Worm (Caenorhabditis elegans) whole organism, mixed stage, embryonic: ENCODE data around the gene spe-26.

ENCODE experiments used
- M03D4.4 ChIP-seq: sonication (generic microtip); optimal IDR thresholded peaks from 2 replicates; lab custom pipeline; 2017; ENCODE audit warnings: mild to moderate bottlenecking, missing genetic modification characterization, missing compliant biosample characterization
- bed-3 ChIP-seq: fragments of 200-800 bp; sonication (Bioruptor generic); optimal IDR thresholded peaks from 3 replicates; lab custom pipeline; 2018; ENCODE audit warnings: mild to moderate bottlenecking, missing genetic modification characterization, moderate library complexity, missing compliant biosample characterization
- blmp-1 ChIP-seq: fragments of 150-350 bp; optimal IDR thresholded peaks from 2 replicates; lab custom pipeline; 2014; ENCODE audit warnings: missing biosample characterization, missing genetic modification characterization
- ceh-39 ChIP-seq: fragments of 150-350 bp; optimal IDR thresholded peaks from 2 replicates; lab custom pipeline; 2014; ENCODE audit warnings: missing biosample characterization, missing genetic modification characterization
- ceh-43 ChIP-seq: fragments of 200-800 bp; sonication (Bioruptor generic); optimal IDR thresholded peaks from 2 replicates; lab custom pipeline; 2018; ENCODE audit warnings: mild to moderate bottlenecking, missing genetic modification characterization, moderate library complexity, missing compliant biosample characterization
- ceh-83 ChIP-seq: fragments of 200-800 bp; sonication (Bioruptor generic); optimal IDR thresholded peaks from 2 replicates; lab custom pipeline; 2018; ENCODE audit warnings: mild to moderate bottlenecking, missing genetic modification characterization, missing compliant biosample characterization
- ces-1 ChIP-seq: fragments of 150-350 bp; optimal IDR thresholded peaks from 2 replicates; lab custom pipeline; 2014; ENCODE audit warnings: missing biosample characterization, missing genetic modification reagents, missing genetic modification characterization
- cnd-1 ChIP-seq: fragments of 200-800 bp; sonication (Bioruptor generic); optimal IDR thresholded peaks from 2 replicates; lab custom pipeline; 2018; ENCODE audit warnings: mild to moderate bottlenecking, missing genetic modification characterization, missing compliant biosample characterization
- drap-1 ChIP-seq: fragments of 200-800 bp; sonication (Bioruptor generic); optimal IDR thresholded peaks from 3 replicates; lab custom pipeline; 2018; ENCODE audit warnings: mild to moderate bottlenecking, missing genetic modification characterization, missing compliant biosample characterization
- elt-1 ChIP-seq: sonication (generic microtip); optimal IDR thresholded peaks from 2 replicates; lab custom pipeline; 2017; ENCODE audit warnings: missing genetic modification characterization, mild to moderate bottlenecking, missing compliant biosample characterization, antibody characterized with exemption, moderate library complexity, borderline replicate concordance; ENCODE audit not compliant: insufficient read depth
- elt-3 ChIP-seq: fragments of 150-350 bp; optimal IDR thresholded peaks from 2 replicates; lab custom pipeline; 2014; ENCODE audit warnings: missing biosample characterization, missing genetic modification characterization
- flh-1 ChIP-seq: fragments of 200-800 bp; sonication (Bioruptor generic); optimal IDR thresholded peaks from 2 replicates; lab custom pipeline; 2018; ENCODE audit warnings: mild to moderate bottlenecking, missing genetic modification characterization, moderate library complexity, missing compliant biosample characterization
- ham-2 ChIP-seq: fragments of 200-800 bp; sonication (Bioruptor generic); optimal IDR thresholded peaks from 2 replicates; lab custom pipeline; 2018; ENCODE audit warnings: mild to moderate bottlenecking, missing genetic modification characterization, missing compliant biosample characterization
- hlh-1 ChIP-seq: fragments of 150-350 bp; optimal IDR thresholded peaks from 2 replicates; lab custom pipeline; 2014; ENCODE audit warnings: missing biosample characterization, missing genetic modification reagents, missing genetic modification characterization
- lin-13 ChIP-seq: fragments of 150-350 bp; optimal IDR thresholded peaks from 2 replicates; lab custom pipeline; 2014; ENCODE audit warnings: missing biosample characterization, missing genetic modification characterization
- lin-32 ChIP-seq: fragments of 200-800 bp; sonication (Bioruptor generic); optimal IDR thresholded peaks from 2 replicates; lab custom pipeline; 2018; ENCODE audit warnings: mild to moderate bottlenecking, missing genetic modification characterization, missing compliant biosample characterization
- lsy-2 ChIP-seq: fragments of 150-350 bp; optimal IDR thresholded peaks from 2 replicates; lab custom pipeline; 2014; ENCODE audit warnings: missing biosample characterization, missing genetic modification characterization
- mab-5 ChIP-seq: fragments of 150-350 bp; optimal IDR thresholded peaks from 2 replicates; lab custom pipeline; 2014; ENCODE audit warnings: missing biosample characterization, missing genetic modification characterization
- mep-1 ChIP-seq: fragments of 150-350 bp; optimal IDR thresholded peaks from 2 replicates; lab custom pipeline; 2017; ENCODE audit warnings: missing biosample characterization, missing genetic modification reagents, missing genetic modification characterization, inconsistent platforms
- mls-2 ChIP-seq: sonication (generic microtip); optimal IDR thresholded peaks from 2 replicates; lab custom pipeline; 2016; ENCODE audit warnings: mild to moderate bottlenecking, missing genetic modification characterization, moderate library complexity, missing compliant biosample characterization
- nhr-12 ChIP-seq: fragments of 150-350 bp; optimal IDR thresholded peaks from 2 replicates; lab custom pipeline; 2014; ENCODE audit warnings: missing biosample characterization, missing genetic modification characterization
- nhr-237 ChIP-seq: fragments of 150-350 bp; optimal IDR thresholded peaks from 2 replicates; lab custom pipeline; 2014; ENCODE audit warnings: missing biosample characterization, missing genetic modification characterization
- nhr-28 ChIP-seq: fragments of 150-350 bp; optimal IDR thresholded peaks from 2 replicates; lab custom pipeline; 2014; ENCODE audit warnings: missing biosample characterization, missing genetic modification characterization
- nhr-76 ChIP-seq: sonication (generic microtip); optimal IDR thresholded peaks from 2 replicates; lab custom pipeline; 2017; ENCODE audit warnings: missing biosample characterization, missing genetic modification characterization
- pha-4 ChIP-seq: fragments of 150-350 bp; optimal IDR thresholded peaks from 2 replicates; lab custom pipeline; 2018; ENCODE audit warnings: missing biosample characterization, missing genetic modification reagents, missing genetic modification characterization
- sem-2 ChIP-seq: fragments of 200-800 bp; sonication (Bioruptor generic); optimal IDR thresholded peaks from 2 replicates; lab custom pipeline; 2018; ENCODE audit warnings: mild to moderate bottlenecking, missing genetic modification characterization, missing compliant biosample characterization
- snpc-4 ChIP-seq: fragments of 150-350 bp; optimal IDR thresholded peaks from 2 replicates; lab custom pipeline; 2014; ENCODE audit warnings: missing biosample characterization, missing genetic modification characterization
- sptf-1 ChIP-seq: sonication (generic microtip); optimal IDR thresholded peaks from 2 replicates; lab custom pipeline; 2017; ENCODE audit warnings: mild to moderate bottlenecking, missing genetic modification characterization, moderate library complexity, missing compliant biosample characterization
- tbx-8 ChIP-seq: fragments of 200-800 bp; sonication (Bioruptor generic); optimal IDR thresholded peaks from 2 replicates; lab custom pipeline; 2018; ENCODE audit warnings: mild to moderate bottlenecking, missing genetic modification characterization, moderate library complexity, missing compliant biosample characterization
- unc-120 ChIP-seq: sonication (generic microtip); optimal IDR thresholded peaks from 2 replicates; lab custom pipeline; 2017; ENCODE audit warnings: missing genetic modification characterization, missing compliant biosample characterization; ENCODE audit not compliant: poor library complexity, severe bottlenecking
- unc-39 ChIP-seq: fragments of 150-350 bp; optimal IDR thresholded peaks from 2 replicates; lab custom pipeline; 2014; ENCODE audit warnings: missing biosample characterization, missing genetic modification characterization
- unc-62 ChIP-seq: fragments of 150-350 bp; optimal IDR thresholded peaks from 2 replicates; lab custom pipeline; 2014; ENCODE audit warnings: missing biosample characterization, missing genetic modification reagents, missing genetic modification characterization
- zip-8 ChIP-seq: fragments of 150-350 bp; optimal IDR thresholded peaks from 2 replicates; lab custom pipeline; 2014; ENCODE audit warnings: missing biosample characterization, missing genetic modification characterization
- ztf-11 ChIP-seq: fragments of 150-350 bp; optimal IDR thresholded peaks from 2 replicates; lab custom pipeline; 2014; ENCODE audit warnings: missing biosample characterization, missing genetic modification characterization

spe-26 gene

DNA sequence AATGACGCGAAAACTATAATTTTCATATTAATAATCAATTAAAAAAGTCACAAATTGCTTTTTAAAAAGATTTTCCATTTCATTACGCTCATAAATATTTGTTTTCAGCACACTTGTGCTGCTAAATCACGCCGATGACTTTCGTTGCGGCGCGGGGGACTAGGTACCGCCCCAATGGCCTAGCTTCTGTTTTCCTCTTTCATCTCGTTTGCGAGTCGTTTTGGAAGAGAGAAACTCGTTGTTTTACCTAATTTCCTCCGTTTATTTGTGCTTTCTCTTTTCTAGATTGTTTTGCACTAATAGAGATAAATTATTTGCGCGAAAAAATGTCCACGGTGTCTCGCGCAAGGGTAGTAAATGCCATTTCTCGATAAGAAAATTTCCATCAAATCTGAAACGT lies 10.7 kb downstream of the spe-26 start:
- TF ChIP-seq mab-5 (tag; lab: Kevin White, UChicago), result no peak
- TF ChIP-seq ztf-11 (tag; lab: Kevin White, UChicago), result no peak
- no peak for TF ChIP-seq mep-1
- no peak for TF ChIP-seq lin-32 (GFP tag; lab: Kevin White, UChicago)
- TF ChIP-seq lsy-2, result no peak
- TF ChIP-seq nhr-28 (tag; lab: Kevin White, UChicago), result no peak
- no peak for TF ChIP-seq nhr-237 (tag; lab: Kevin White, UChicago)
- TF ChIP-seq nhr-12, result no peak
- TF ChIP-seq mls-2 (tag; lab: Kevin White, UChicago), result no peak
- TF ChIP-seq ceh-43, result no peak
- TF ChIP-seq blmp-1, result no peak
- TF ChIP-seq zip-8 (tag; lab: Kevin White, UChicago), result no peak
- no peak for TF ChIP-seq cnd-1
- TF ChIP-seq unc-120 (tag; lab: Kevin White, UChicago), result no peak
- TF ChIP-seq ceh-83 (GFP tag; lab: Kevin White, UChicago), result no peak
- no peak for TF ChIP-seq flh-1 (GFP tag; lab: Kevin White, UChicago)
- no peak for TF ChIP-seq tbx-8 (GFP tag; lab: Kevin White, UChicago)
- TF ChIP-seq lin-13 (tag; lab: Kevin White, UChicago), result no peak
- TF ChIP-seq snpc-4 (tag; lab: Kevin White, UChicago), result no peak
- no peak for TF ChIP-seq ces-1 (GFP tag; lab: Kevin White, UChicago)

DNA sequence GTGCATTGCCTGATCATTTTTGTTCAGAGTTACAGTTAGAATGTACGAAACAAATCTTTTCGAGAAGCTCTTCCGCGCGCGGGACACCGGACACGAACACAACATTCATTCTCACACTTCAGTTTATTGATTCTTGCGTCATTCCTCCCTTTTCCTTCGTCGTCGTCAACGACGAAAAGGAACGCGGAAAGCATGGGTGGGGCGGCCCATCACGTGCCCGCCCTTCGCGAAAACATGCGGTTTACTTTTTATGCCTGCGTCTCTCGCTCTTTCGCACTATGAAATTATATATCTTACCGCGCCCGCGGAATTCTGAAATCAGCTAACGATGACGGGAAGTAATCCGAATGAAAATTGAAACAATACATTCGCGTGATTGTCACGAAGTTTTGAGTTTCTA lies 11.1 kb downstream of the spe-26 start:
- TF ChIP-seq cnd-1 (no peak), sem-2 (no peak), nhr-76 (tag; lab: Kevin White, UChicago) (no peak), ztf-11 (tag; lab: Kevin White, UChicago) (peak; percentile 1), unc-62 (GFP tag; lab: Kevin White, UChicago) (no peak), snpc-4 (tag; lab: Kevin White, UChicago) (no peak), unc-120 (tag; lab: Kevin White, UChicago) (peak; percentile 6), pha-4 (tag; lab: Kevin White, UChicago) (peak; percentile 2), mls-2 (tag; lab: Kevin White, UChicago) (no peak), ces-1 (GFP tag; lab: Kevin White, UChicago) (peak; percentile 57), drap-1 (no peak), nhr-28 (tag; lab: Kevin White, UChicago) (no peak), blmp-1 (no peak), tbx-8 (GFP tag; lab: Kevin White, UChicago) (no peak), ham-2 (GFP tag; lab: Kevin White, UChicago) (peak; percentile 45), lin-32 (GFP tag; lab: Kevin White, UChicago) (no peak)

DNA sequence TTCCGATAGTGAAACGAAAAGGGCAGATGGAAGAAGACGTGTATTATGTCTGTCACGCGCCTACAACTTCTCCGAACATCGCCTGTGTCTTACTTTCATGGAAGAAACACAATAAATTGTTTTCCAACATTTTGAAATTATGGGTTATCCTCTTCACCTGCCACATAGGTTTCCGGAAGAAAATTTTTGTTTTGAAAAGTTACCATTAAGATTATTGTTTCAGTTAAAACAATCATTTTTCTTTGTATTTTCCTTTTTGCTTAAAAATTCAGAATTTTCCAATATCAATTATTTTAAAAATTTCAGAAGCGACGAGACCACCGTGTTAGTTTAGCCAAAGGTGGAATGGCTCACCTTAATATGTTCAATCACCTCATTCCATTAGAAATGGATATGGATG lies 17.1 kb downstream of the spe-26 start, which contains the start of gene mask-1:
Gene mask-1 (plus strand): TSS at position 301 of the 400 bp plus-strand sequence.
- no peak for TF ChIP-seq nhr-237 (tag; lab: Kevin White, UChicago)
- no peak for TF ChIP-seq nhr-76 (tag; lab: Kevin White, UChicago)
- no peak for TF ChIP-seq blmp-1
- TF ChIP-seq ceh-83 (GFP tag; lab: Kevin White, UChicago), result no peak
- TF ChIP-seq mls-2 (tag; lab: Kevin White, UChicago), result no peak
- no peak for TF ChIP-seq hlh-1 (tag; lab: Kevin White, UChicago)
- TF ChIP-seq unc-39 (tag; lab: Kevin White, UChicago), result no peak
- TF ChIP-seq bed-3 (GFP tag; lab: Kevin White, UChicago), result no peak
- TF ChIP-seq pha-4 (tag; lab: Kevin White, UChicago), result no peak
- no peak for TF ChIP-seq sptf-1 (tag; lab: Kevin White, UChicago)
- no peak for TF ChIP-seq unc-62 (GFP tag; lab: Kevin White, UChicago)
- no peak for TF ChIP-seq tbx-8 (GFP tag; lab: Kevin White, UChicago)
- no peak for TF ChIP-seq mab-5 (tag; lab: Kevin White, UChicago)
- no peak for TF ChIP-seq M03D4.4 (tag; lab: Kevin White, UChicago)
- no peak for TF ChIP-seq cnd-1
- TF ChIP-seq lin-13 (tag; lab: Kevin White, UChicago), result no peak
- no peak for TF ChIP-seq snpc-4 (tag; lab: Kevin White, UChicago)
- no peak for TF ChIP-seq zip-8 (tag; lab: Kevin White, UChicago)
- no peak for TF ChIP-seq mep-1
- no peak for TF ChIP-seq sem-2

DNA sequence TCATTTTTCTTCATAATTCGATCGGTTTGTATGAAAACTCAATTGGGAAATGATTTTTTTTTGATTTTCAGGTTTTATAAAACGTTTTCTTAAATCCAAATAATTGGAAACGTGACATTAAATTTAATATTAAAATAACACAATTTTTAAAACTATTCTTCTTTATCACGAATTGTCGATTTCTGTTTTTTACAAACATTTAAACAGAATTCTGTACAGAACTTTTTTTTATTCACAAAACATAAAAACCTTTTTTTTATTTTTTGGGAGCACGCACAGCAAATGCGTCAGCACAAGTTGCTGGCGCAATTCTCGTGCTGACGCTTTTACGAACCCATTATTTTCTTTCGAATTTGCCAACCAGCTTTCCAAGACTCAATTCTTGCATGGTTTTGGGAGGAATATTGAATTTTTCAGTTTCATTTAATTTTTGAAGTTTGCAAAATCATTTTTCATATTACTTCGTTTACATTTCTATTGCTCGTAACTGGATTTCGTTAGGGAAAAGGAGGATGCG lies 17.9 kb downstream of the spe-26 start, which contains the start of gene mpz-5:
Gene mpz-5 (minus strand): TSS at position 51 of the 517 bp plus-strand sequence.
- TF ChIP-seq pha-4 (tag; lab: Kevin White, UChicago) (peak; percentile 0), lsy-2 (peak; percentile 64), mep-1 (peak; percentile 81), unc-62 (GFP tag; lab: Kevin White, UChicago) (no peak), bed-3 (GFP tag; lab: Kevin White, UChicago) (no peak), ces-1 (GFP tag; lab: Kevin White, UChicago) (no peak), M03D4.4 (tag; lab: Kevin White, UChicago) (peak; percentile 39), snpc-4 (tag; lab: Kevin White, UChicago) (no peak), ceh-39 (tag; lab: Kevin White, UChicago) (no peak), hlh-1 (tag; lab: Kevin White, UChicago) (peak; percentile 24), lin-32 (GFP tag; lab: Kevin White, UChicago) (peak; percentile 32), ceh-43 (peak; percentile 11), tbx-8 (GFP tag; lab: Kevin White, UChicago) (no peak), flh-1 (GFP tag; lab: Kevin White, UChicago) (no peak), nhr-76 (tag; lab: Kevin White, UChicago) (no peak), lin-13 (tag; lab: Kevin White, UChicago) (peak; percentile 60), mls-2 (tag; lab: Kevin White, UChicago) (no peak), elt-3 (no peak), sptf-1 (tag; lab: Kevin White, UChicago) (peak; percentile 75), drap-1 (no peak), elt-1 (tag; lab: Kevin White, UChicago) (no peak), nhr-237 (tag; lab: Kevin White, UChicago) (peak; percentile 23), ceh-83 (GFP tag; lab: Kevin White, UChicago) (peak; percentile 51)
